Worm (Caenorhabditis elegans): ENCODE measurements around the gene F13H8.1.

F13H8.1 gene

ce11 chrII:6273916-6274315 is 9.3 kb upstream of the F13H8.1 start, which contains the start of gene bpl-1:
Gene bpl-1, plus strand, starts transcription at chrII:6274216.
- TF ChIP-seq dpl-1 (GFP tag; optimal IDR thresholded peaks at IDR 0.05) (peak in 1 of 3 experiments; percentile 10), lin-35 (GFP tag; optimal IDR thresholded peaks at IDR 0.05) (no peak), efl-1 (optimal IDR thresholded peaks at IDR 0.05) (peak; percentile 3 to 9), efl-1 (GFP tag; optimal IDR thresholded peaks at IDR 0.05 in 1 of 2) (no peak), C04F5.9 (tag; optimal IDR thresholded peaks at IDR 0.05) (no peak), ceh-82 (tag; optimal IDR thresholded peaks at IDR 0.05) (peak in 1 of 3 experiments; percentile 2), ztf-11 (tag; optimal IDR thresholded peaks at IDR 0.05) (no peak), lsy-2 (tag; optimal IDR thresholded peaks at IDR 0.05) (peak in 1 of 2 experiments; percentile 1), nhr-11 (tag; optimal IDR thresholded peaks at IDR 0.05) (no peak), lin-14 (GFP tag; optimal IDR thresholded peaks at IDR 0.05) (peak; percentile 28), isw-1 (GFP tag; IDR thresholded peaks at IDR 0.05) (no peak), Y116A8C.19 (tag; optimal IDR thresholded peaks at IDR 0.05; ENCODE audit: borderline replicate concordance) (no peak), mep-1 (tag; optimal IDR thresholded peaks at IDR 0.05) (no peak), rnt-1 (tag; optimal IDR thresholded peaks at IDR 0.05) (no peak), zag-1 (tag; optimal IDR thresholded peaks at IDR 0.05) (no peak), lin-13 (GFP tag; optimal IDR thresholded peaks at IDR 0.05) (no peak), ets-5 (GFP tag; IDR thresholded peaks at IDR 0.05) (no peak)

ce11 chrII:6281002-6281401 is 2.2 kb upstream of the F13H8.1 start, which contains the start of gene scly-1:
Gene scly-1, minus strand, starts transcription at chrII:6281102.
- TF ChIP-seq aha-1 (tag; optimal IDR thresholded peaks at IDR 0.05) (no peak), swsn-7 (tag; optimal IDR thresholded peaks at IDR 0.05) (no peak), efl-1 (optimal IDR thresholded peaks at IDR 0.05) (no peak), efl-1 (GFP tag; optimal IDR thresholded peaks at IDR 0.05 in 1 of 2) (peak in 1 of 2 experiments; percentile 87), sptf-1 (tag; optimal IDR thresholded peaks at IDR 0.05) (no peak), lin-39 (tag; optimal IDR thresholded peaks at IDR 0.05) (no peak)

ce11 chrII:6281903-6282302 is 1.3 kb upstream of the F13H8.1 start:
- TF ChIP-seq elt-2 (tag; optimal IDR thresholded peaks at IDR 0.05) (peak; percentile 38), hpl-2 (GFP tag; optimal IDR thresholded peaks at IDR 0.05) (no peak)

- TF ChIP-seq sup-37 (GFP tag; optimal IDR thresholded peaks at IDR 0.05) (no peak), nhr-85 (tag) (no peak), snu-23 (GFP tag; optimal IDR thresholded peaks at IDR 0.05) (no peak)
These were observed 3.7 kb downstream of the F13H8.1 start, which contains the start of gene F13H8.6 for ce11 chrII:6286865-6287264. Gene F13H8.6, minus strand, starts transcription at chrII:6286965.

ce11 chrII:6288104-6288503 is 4.9 kb downstream of the F13H8.1 start:
- TF ChIP-seq unc-86 (tag; optimal IDR thresholded peaks at IDR 0.05) (no peak), nhr-19 (GFP tag; conservative IDR thresholded peaks at IDR 0.05) (peak; percentile 3; the same call in 1 of the 2 replicates), fkh-8 (tag; optimal IDR thresholded peaks at IDR 0.05) (peak; percentile 13), lsy-2 (tag; optimal IDR thresholded peaks at IDR 0.05) (peak; percentile 1 to 32), hpl-2 (GFP tag; optimal IDR thresholded peaks at IDR 0.05) (no peak), nhr-71 (tag; optimal IDR thresholded peaks at IDR 0.05) (peak; percentile 55), ceh-82 (tag; optimal IDR thresholded peaks at IDR 0.05) (no peak), swsn-7 (tag; optimal IDR thresholded peaks at IDR 0.05) (peak; percentile 5), blmp-1 (tag; optimal IDR thresholded peaks at IDR 0.05) (no peak), ceh-8 (GFP tag; optimal IDR thresholded peaks at IDR 0.05) (peak; percentile 87)

ce11 chrII:6290047-6290582 is 6.9 kb downstream of the F13H8.1 start, which contains the start of gene upb-1:
Gene upb-1, minus strand, starts transcription at chrII:6290097.
- TF ChIP-seq sox-4 (tag; optimal IDR thresholded peaks at IDR 0.05) (no peak), lsy-2 (tag; optimal IDR thresholded peaks at IDR 0.05) (peak; percentile 42 to 67), blmp-1 (tag; optimal IDR thresholded peaks at IDR 0.05) (peak; percentile 52), irx-1 (tag; optimal IDR thresholded peaks at IDR 0.05) (no peak), xbp-1 (tag; optimal IDR thresholded peaks at IDR 0.05) (no peak), ces-1 (GFP tag; optimal IDR thresholded peaks at IDR 0.05) (no peak), ceh-90 (tag; optimal IDR thresholded peaks at IDR 0.05) (no peak), unc-62 (GFP tag; optimal IDR thresholded peaks at IDR 0.05) (no peak), elt-2 (tag; optimal IDR thresholded peaks at IDR 0.05) (peak; percentile 32), mdl-1 (tag; optimal IDR thresholded peaks at IDR 0.05) (peak in 1 of 2 experiments; percentile 64), swsn-7 (tag; optimal IDR thresholded peaks at IDR 0.05) (peak; percentile 7), unc-30 (tag; optimal IDR thresholded peaks at IDR 0.05) (no peak), nhr-19 (GFP tag; conservative IDR thresholded peaks at IDR 0.05) (peak; percentile 64), fkh-8 (tag; optimal IDR thresholded peaks at IDR 0.05) (no peak), efl-1 (optimal IDR thresholded peaks at IDR 0.05) (peak in 1 of 2 experiments; percentile 24), efl-1 (GFP tag; optimal IDR thresholded peaks at IDR 0.05 in 1 of 2) (no peak), nhr-20 (tag; optimal IDR thresholded peaks at IDR 0.05) (peak; percentile 52), ceh-8 (GFP tag; optimal IDR thresholded peaks at IDR 0.05) (no peak), nhr-47 (tag; optimal IDR thresholded peaks at IDR 0.05) (peak; percentile 3), snu-23 (GFP tag; optimal IDR thresholded peaks at IDR 0.05) (peak; percentile 55)

All from whole organism, L1 larva.